Fruit fly (Drosophila melanogaster) whole organism, embryonic: Measurements from ENCODE around the gene Ccdc114.
A peak's percentile ranks its signal among the peaks of the same experiment; 100 is the strongest.

Experiments used
- CG10321 ChIP-seq: fragments of 200-800 bp; sonication (Bioruptor generic); IDR thresholded peaks from 2 replicates; pipeline ENCODE4 v1.3.6; 2022; ENCODE audit warnings: missing biosample characterization, missing genetic modification characterization
- CG10431 ChIP-seq: fragments of 200-800 bp; sonication (Bioruptor generic); optimal IDR thresholded peaks from 3 replicates; lab custom pipeline; 2018; ENCODE audit warnings: missing biosample characterization, mild to moderate bottlenecking, missing genetic modification characterization
- CG11398 ChIP-seq: fragments of 200-800 bp; sonication (Bioruptor generic); optimal IDR thresholded peaks from 2 replicates; lab custom pipeline; 2016; ENCODE audit warnings: missing biosample characterization, missing genetic modification characterization
- CG11456 ChIP-seq: fragments of 200-800 bp; sonication (Bioruptor generic); IDR thresholded peaks from 3 replicates; pipeline ENCODE4 v1.3.6; 2022; ENCODE audit warnings: missing biosample characterization, missing genetic modification characterization
- CG12299 ChIP-seq: fragments of 200-800 bp; sonication (Bioruptor generic); optimal IDR thresholded peaks from 2 replicates; lab custom pipeline; 2018; ENCODE audit warnings: missing biosample characterization, mild to moderate bottlenecking, missing genetic modification characterization
- CG1233 ChIP-seq: fragments of 200-800 bp; sonication (Bioruptor generic); optimal IDR thresholded peaks from 4 replicates; lab custom pipeline; 2018; ENCODE audit warnings: missing biosample characterization, mild to moderate bottlenecking, missing genetic modification characterization
- CG13296 ChIP-seq: fragments of 200-800 bp; sonication (Bioruptor generic); optimal IDR thresholded peaks from 3 replicates; lab custom pipeline; 2018; ENCODE audit warnings: missing biosample characterization, mild to moderate bottlenecking, missing genetic modification characterization
- CG1603 ChIP-seq: fragments of 200-800 bp; sonication (Bioruptor generic); optimal IDR thresholded peaks from 2 replicates; lab custom pipeline; 2019; ENCODE audit warnings: missing biosample characterization, mild to moderate bottlenecking, missing genetic modification characterization, moderate library complexity
- CG17829 ChIP-seq: fragments of 200-800 bp; optimal IDR thresholded peaks from 2 replicates; lab custom pipeline; 2019; ENCODE audit warnings: missing biosample characterization, mild to moderate bottlenecking, missing genetic modification characterization, moderate library complexity
- CG18764 ChIP-seq: fragments of 200-800 bp; sonication (Bioruptor generic); optimal IDR thresholded peaks from 3 replicates; lab custom pipeline; 2016; ENCODE audit warnings: missing biosample characterization, missing genetic modification characterization
- CG31365 ChIP-seq: fragments of 200-800 bp; sonication (Bioruptor generic); optimal IDR thresholded peaks from 2 replicates; lab custom pipeline; 2018; ENCODE audit warnings: missing biosample characterization, mild to moderate bottlenecking, missing genetic modification characterization
- CG31388 ChIP-seq: fragments of 200-800 bp; sonication (Bioruptor generic); optimal IDR thresholded peaks from 2 replicates; lab custom pipeline; 2016; ENCODE audit warnings: missing biosample characterization, missing genetic modification characterization
- CG34224 ChIP-seq: fragments of 200-800 bp; sonication (Bioruptor generic); IDR thresholded peaks from 3 replicates; pipeline ENCODE4 v1.3.6; 2022; ENCODE audit warnings: missing biosample characterization, missing genetic modification characterization; ENCODE audit not compliant: partially characterized antibody
- CG4707 ChIP-seq: fragments of 200-800 bp; sonication (Bioruptor generic); optimal IDR thresholded peaks from 2 replicates; lab custom pipeline; 2018; ENCODE audit warnings: missing biosample characterization, mild to moderate bottlenecking, missing genetic modification characterization, moderate library complexity
- CG6791 ChIP-seq: fragments of 200-800 bp; sonication (Bioruptor generic); IDR thresholded peaks from 3 replicates; pipeline ENCODE4 v1.3.6; 2022; ENCODE audit warnings: missing biosample characterization, missing genetic modification characterization; ENCODE audit not compliant: partially characterized antibody
- CG7839 ChIP-seq: fragments of 200-800 bp; sonication (Bioruptor generic); optimal IDR thresholded peaks from 3 replicates; lab custom pipeline; 2018; ENCODE audit warnings: missing biosample characterization, mild to moderate bottlenecking, missing genetic modification characterization, moderate library complexity
- CG9437 ChIP-seq: fragments of 200-800 bp; sonication (Bioruptor generic); optimal IDR thresholded peaks from 2 replicates; lab custom pipeline; 2018; ENCODE audit warnings: missing biosample characterization, mild to moderate bottlenecking, missing genetic modification characterization
- Drgx ChIP-seq: fragments of 200-800 bp; sonication (Bioruptor generic); IDR thresholded peaks from 2 replicates; pipeline ENCODE4 v1.3.6; 2022; ENCODE audit warnings: missing biosample characterization, missing genetic modification characterization
- Fer1 ChIP-seq: fragments of 200-800 bp; sonication (Bioruptor generic); optimal IDR thresholded peaks from 2 replicates; lab custom pipeline; 2017; ENCODE audit warnings: missing biosample characterization, mild to moderate bottlenecking, missing genetic modification characterization
- Fer2 ChIP-seq: fragments of 200-800 bp; sonication (Bioruptor generic); optimal IDR thresholded peaks from 2 replicates; lab custom pipeline; 2018; ENCODE audit warnings: missing biosample characterization, mild to moderate bottlenecking, missing genetic modification characterization, moderate library complexity
- Ravus ChIP-seq: fragments of 200-800 bp; sonication (Bioruptor generic); IDR thresholded peaks from 2 replicates; pipeline ENCODE4 v1.3.6; 2022; ENCODE audit warnings: missing biosample characterization, missing genetic modification characterization
- Rfx ChIP-seq: fragments of 200-800 bp; sonication (Bioruptor generic); IDR thresholded peaks from 2 replicates; pipeline ENCODE4 v1.3.6; 2022; ENCODE audit warnings: missing biosample characterization, missing genetic modification characterization
- Six4 ChIP-seq: fragments of 200-800 bp; sonication (Bioruptor generic); optimal IDR thresholded peaks from 2 replicates; lab custom pipeline; 2016; ENCODE audit warnings: missing biosample characterization, missing genetic modification characterization
- Sry-β ChIP-seq: fragments of 200-800 bp; sonication (Bioruptor generic); optimal IDR thresholded peaks from 2 replicates; lab custom pipeline; 2018; ENCODE audit warnings: missing biosample characterization, mild to moderate bottlenecking, missing genetic modification characterization, moderate library complexity
- Tbp ChIP-seq: fragments of >200 bp; optimal IDR thresholded peaks from 2 replicates; lab custom pipeline; 2018; ENCODE audit warnings: missing biosample characterization, missing genetic modification characterization
- Trl ChIP-seq, 3 experiments: fragments of >200 bp in 2 of 3; fragments of 200-800 bp in 1 of 3; sonication (Bioruptor generic) in 1 of 3; optimal IDR thresholded peaks; 2 replicates in 1 of 3; 3 replicates in 2 of 3; lab custom pipeline; 2016 to 2017; ENCODE audit warnings: missing biosample characterization in 1 of 3, missing genetic modification characterization in 1 of 3
- ab ChIP-seq: fragments of 200-800 bp; sonication (Bioruptor generic); optimal IDR thresholded peaks from 2 replicates; lab custom pipeline; 2016; ENCODE audit warnings: missing biosample characterization, missing genetic modification characterization
- br ChIP-seq: fragments of >200 bp; optimal IDR thresholded peaks from 2 replicates; lab custom pipeline; 2017
- chm ChIP-seq: fragments of 200-800 bp; sonication (Bioruptor generic); IDR thresholded peaks from 2 replicates; pipeline ENCODE4 v1.3.6; 2022; ENCODE audit warnings: missing biosample characterization, missing genetic modification characterization
- croc ChIP-seq: fragments of 200-800 bp; sonication (Bioruptor generic); conservative IDR thresholded peaks from 3 replicates; pipeline ENCODE4 v1.3.6; 2022; ENCODE audit warnings: missing biosample characterization, missing genetic modification characterization
- dm ChIP-seq: fragments of 200-800 bp; sonication (Bioruptor generic); optimal IDR thresholded peaks from 3 replicates; lab custom pipeline; 2016; ENCODE audit warnings: missing biosample characterization, missing genetic modification characterization
- dysf ChIP-seq: fragments of 200-800 bp; sonication (Bioruptor generic); IDR thresholded peaks from 3 replicates; pipeline ENCODE4 v1.3.6; 2022; ENCODE audit warnings: missing biosample characterization, missing genetic modification characterization
- emc ChIP-seq: fragments of 200-800 bp; sonication (Bioruptor generic); optimal IDR thresholded peaks from 2 replicates; lab custom pipeline; 2016; ENCODE audit warnings: missing biosample characterization, missing genetic modification characterization
- eve ChIP-seq, 2 experiments: fragments of >200 bp; optimal IDR thresholded peaks; 2 replicates each; lab custom pipeline; 2017; ENCODE audit warnings: missing biosample characterization in 2 of 2, missing genetic modification characterization in 2 of 2
- lilli ChIP-seq: fragments of 200-800 bp; sonication (Bioruptor generic); optimal IDR thresholded peaks from 3 replicates; lab custom pipeline; 2016; ENCODE audit warnings: missing biosample characterization, missing genetic modification characterization
- maf-S ChIP-seq: fragments of 200-800 bp; sonication (Bioruptor generic); optimal IDR thresholded peaks from 2 replicates; lab custom pipeline; 2016; ENCODE audit warnings: missing biosample characterization, missing genetic modification characterization
- pita ChIP-seq: fragments of 200-800 bp; sonication (Bioruptor generic); optimal IDR thresholded peaks from 2 replicates; lab custom pipeline; 2017; ENCODE audit warnings: missing biosample characterization, mild to moderate bottlenecking, missing genetic modification characterization
- sna ChIP-seq: fragments of 200-800 bp; sonication (Bioruptor generic); IDR thresholded peaks from 2 replicates; pipeline ENCODE4 v1.3.6; 2022; ENCODE audit warnings: missing biosample characterization, missing genetic modification characterization; ENCODE audit not compliant: partially characterized antibody
- sob ChIP-seq: fragments of 200-800 bp; sonication (Bioruptor generic); IDR thresholded peaks from 2 replicates; pipeline ENCODE4 v1.3.6; 2022; ENCODE audit warnings: missing biosample characterization, missing genetic modification characterization
- usp ChIP-seq: fragments of >200 bp; optimal IDR thresholded peaks from 2 replicates; lab custom pipeline; 2017; ENCODE audit warnings: missing biosample characterization, missing genetic modification characterization
- vfl ChIP-seq: fragments of 200-800 bp; sonication (Bioruptor generic); optimal IDR thresholded peaks from 2 replicates; lab custom pipeline; 2016; ENCODE audit warnings: missing biosample characterization, missing genetic modification characterization
- zen2 ChIP-seq: fragments of 200-800 bp; sonication (Bioruptor generic); IDR thresholded peaks from 3 replicates; pipeline ENCODE4 v1.3.6; 2022; ENCODE audit warnings: missing biosample characterization, missing genetic modification characterization; ENCODE audit not compliant: partially characterized antibody
- zfh2 ChIP-seq: fragments of 200-800 bp; sonication (Bioruptor generic); optimal IDR thresholded peaks from 2 replicates; lab custom pipeline; 2016; ENCODE audit warnings: missing biosample characterization, missing genetic modification characterization

The Ccdc114 gene

dm6 chr3R:16652091-16652490 lies 27.6 kb upstream of the Ccdc114 start, which contains the start of gene CG14907 (continued):
- no peak for TF ChIP-seq CG9437 (GFP tag; lab: Kevin White, UChicago)
- TF ChIP-seq lilli (GFP tag; lab: Kevin White, UChicago) = no peak
- TF ChIP-seq CG1233 (GFP tag; lab: Kevin White, UChicago) = no peak
- no peak for TF ChIP-seq vfl (GFP tag; lab: Kevin White, UChicago)
- peak; percentile 61 for TF ChIP-seq dm (GFP tag; lab: Kevin White, UChicago)
- no peak for TF ChIP-seq Fer2
- TF ChIP-seq CG18764 (GFP tag; lab: Kevin White, UChicago) = no peak
- 0 out of 2 replicates have a peak, but pooled peaks have one; percentile 35 for TF ChIP-seq chm (GFP tag; lab: Robert Waterston, UW)
- TF ChIP-seq dysf (GFP tag; lab: Robert Waterston, UW) = no peak
- TF ChIP-seq CG12299 (tag; lab: Kevin White, UChicago) = no peak
- TF ChIP-seq Tbp (GFP tag; lab: Kevin White, UChicago) = no peak
- no peak for TF ChIP-seq zfh2 (GFP tag; lab: Kevin White, UChicago)
- TF ChIP-seq CG34224 (GFP tag; lab: Robert Waterston, UW) = peak; percentile 69
- TF ChIP-seq sob (GFP tag; lab: Robert Waterston, UW) = no peak
- no peak for TF ChIP-seq br (lab: Kevin White, UChicago)
- no peak for TF ChIP-seq CG7839 (tag; lab: Kevin White, UChicago)
- TF ChIP-seq emc (GFP tag; lab: Kevin White, UChicago) = no peak
- TF ChIP-seq Rfx (GFP tag; lab: Robert Waterston, UW) = peak; percentile 25; the same call in 1 of the 2 replicates
- no peak for TF ChIP-seq usp
- no peak for TF ChIP-seq CG31365 (tag; lab: Kevin White, UChicago)
- TF ChIP-seq Drgx (GFP tag; lab: Robert Waterston, UW) = no peak
- no peak for TF ChIP-seq pita (GFP tag; lab: Kevin White, UChicago)
- TF ChIP-seq CG17829 (tag; lab: Kevin White, UChicago) = no peak
- no peak for TF ChIP-seq ab (GFP tag; lab: Kevin White, UChicago)
- peak; percentile 56; the same call in 1 of the 3 replicates for TF ChIP-seq zen2 (GFP tag; lab: Robert Waterston, UW)
- peak; percentile 5 for TF ChIP-seq CG13296
- TF ChIP-seq Trl (optimal IDR thresholded peaks at IDR 0.05; lab: Kevin White, UChicago) = no peak
- TF ChIP-seq Trl (GFP tag; optimal IDR thresholded peaks at IDR 0.05; lab: Kevin White, UChicago) = no peak
- TF ChIP-seq Sry-β (GFP tag; lab: Kevin White, UChicago) = no peak
- no peak for TF ChIP-seq CG10321 (GFP tag; lab: Robert Waterston, UW)
- TF ChIP-seq croc (GFP tag; lab: Robert Waterston, UW) = no peak
- no peak for TF ChIP-seq maf-S (GFP tag; lab: Kevin White, UChicago)
- peak; percentile 46 for TF ChIP-seq Fer1 (GFP tag; lab: Kevin White, UChicago)
- no peak for TF ChIP-seq CG10431 (GFP tag; lab: Kevin White, UChicago)
- TF ChIP-seq Ravus (GFP tag; lab: Robert Waterston, UW) = no peak
- no peak for TF ChIP-seq CG11398 (GFP tag; lab: Kevin White, UChicago)
- TF ChIP-seq sna (GFP tag; lab: Robert Waterston, UW) = peak; percentile 75
- TF ChIP-seq Six4 (GFP tag; lab: Kevin White, UChicago) = no peak
- TF ChIP-seq CG6791 (GFP tag; lab: Robert Waterston, UW) = peak; percentile 68; the same call in 2 of the 3 replicates
- TF ChIP-seq CG11456 (GFP tag; lab: Robert Waterston, UW) = no peak
- no peak for TF ChIP-seq CG31388 (GFP tag; lab: Kevin White, UChicago)
- no peak for TF ChIP-seq eve (GFP tag; optimal IDR thresholded peaks at IDR 0.05; lab: Kevin White, UChicago)
- TF ChIP-seq CG1603 = peak; percentile 27
- no peak for TF ChIP-seq CG4707 (GFP tag; lab: Kevin White, UChicago)
